Fruit fly (Drosophila melanogaster) S2 (cell line): ENCODE results near the gene Ctr1B.

Source experiments
- CG8478 ChIP-seq: fragments of >200 bp; optimal IDR thresholded peaks from 2 replicates; lab custom pipeline; 2018
- CTCF ChIP-seq, 2 experiments: fragments of >200 bp; optimal IDR thresholded peaks; 2 replicates each; lab custom pipeline; 2018

DNA sequence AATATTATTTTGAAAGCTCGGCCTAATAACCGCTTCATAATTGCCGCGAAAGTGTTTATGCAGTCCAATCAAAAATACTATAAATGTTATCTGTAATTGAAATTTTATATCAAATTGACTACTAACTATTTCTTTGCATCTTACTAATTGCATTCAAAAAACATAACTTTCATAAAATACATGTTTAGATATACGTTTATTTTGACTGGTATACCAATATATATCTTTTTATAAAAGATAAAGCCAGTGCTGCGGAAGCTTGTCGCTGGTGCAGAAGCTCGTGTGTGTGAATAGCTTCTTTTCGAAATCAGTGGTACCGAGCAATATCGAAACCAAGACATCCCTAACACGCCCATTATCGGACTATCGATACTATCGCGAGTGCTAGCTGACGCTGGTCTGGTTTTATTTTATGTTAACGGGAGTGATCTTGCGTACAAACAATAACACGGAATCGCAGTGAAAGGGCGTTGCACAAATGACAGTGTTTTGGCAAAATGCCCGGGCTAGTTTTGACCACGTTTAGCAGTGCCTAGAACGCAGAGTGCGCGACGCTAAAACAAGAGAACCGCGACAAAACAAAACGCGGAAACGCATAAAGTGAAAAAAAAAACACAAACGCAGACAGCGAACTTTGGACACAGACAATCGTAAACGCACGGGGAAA lies 32.2 kb downstream of the Ctr1B start, which contains the start of gene Atg13:
- TF ChIP-seq CG8478 (lab: Kevin White, UChicago) (no peak), CTCF (optimal IDR thresholded peaks at IDR 0.05; lab: Kevin White, UChicago) (no peak)
